Fruit fly (Drosophila melanogaster): ENCODE results near the gene Hmgcr.

The Hmgcr gene

dm6 chr3R:23763015-23763414, 29.9 kb downstream of the Hmgcr start, which contains the start of gene udt:
Gene udt, minus strand, starts transcription at chr3R:23763263.
- TF ChIP-seq vri (GFP tag; optimal IDR thresholded peaks at IDR 0.05), result peak; percentile 18
- no peak for TF ChIP-seq Sox15 (GFP tag; optimal IDR thresholded peaks at IDR 0.05)
- no peak for TF ChIP-seq OdsH (GFP tag; optimal IDR thresholded peaks at IDR 0.05)
- TF ChIP-seq Ets96B (tag; optimal IDR thresholded peaks at IDR 0.05), result no peak
- TF ChIP-seq Sox102F (GFP tag; optimal IDR thresholded peaks at IDR 0.05), result no peak
- TF ChIP-seq CG15336 (GFP tag; IDR thresholded peaks at IDR 0.05), result no peak
- no peak for TF ChIP-seq CG10669 (GFP tag; optimal IDR thresholded peaks at IDR 0.05)
- TF ChIP-seq CG3919 (GFP tag; optimal IDR thresholded peaks at IDR 0.05), result peak; percentile 17
- TF ChIP-seq acj6 (GFP tag; optimal IDR thresholded peaks at IDR 0.05), result no peak
- no peak for TF ChIP-seq Hr38 (GFP tag; optimal IDR thresholded peaks at IDR 0.05)
- TF ChIP-seq CG32006 (GFP tag; optimal IDR thresholded peaks at IDR 0.05), result no peak
- no peak for TF ChIP-seq CG9139 (GFP tag; optimal IDR thresholded peaks at IDR 0.05)
- no peak for TF ChIP-seq achi (GFP tag; optimal IDR thresholded peaks at IDR 0.05)
- TF ChIP-seq Gug (GFP tag; IDR thresholded peaks at IDR 0.05), result no peak
- no peak for TF ChIP-seq Hr4 (GFP tag; optimal IDR thresholded peaks at IDR 0.05)
- TF ChIP-seq eg (GFP tag; IDR thresholded peaks at IDR 0.05), result no peak
- no peak for TF ChIP-seq CG31627 (GFP tag; optimal IDR thresholded peaks at IDR 0.05)
- TF ChIP-seq CG4318 (GFP tag; optimal IDR thresholded peaks at IDR 0.05), result no peak
- TF ChIP-seq CG6276 (GFP tag; optimal IDR thresholded peaks at IDR 0.05), result no peak
- TF ChIP-seq svp (GFP tag), result peak; percentile 33
- no peak for TF ChIP-seq pdm3 (GFP tag; optimal IDR thresholded peaks at IDR 0.05)
- TF ChIP-seq CG3032 (tag; optimal IDR thresholded peaks at IDR 0.05), result no peak
- TF ChIP-seq CG6163 (GFP tag; IDR thresholded peaks at IDR 0.05), result peak; percentile 24; the same call in 2 of the 3 replicates
- TF ChIP-seq CG34406 (GFP tag; optimal IDR thresholded peaks at IDR 0.05), result no peak

dm6 chr3R:23763622-23764273, 30.6 kb downstream of the Hmgcr start, which contains the start of gene Lsd-1:
Gene Lsd-1, plus strand, starts transcription at chr3R:23763857.
- TF ChIP-seq CG6276 (GFP tag; optimal IDR thresholded peaks at IDR 0.05) (peak; percentile 71), CG8632 (GFP tag; optimal IDR thresholded peaks at IDR 0.05) (no peak), CG32006 (GFP tag; optimal IDR thresholded peaks at IDR 0.05) (peak; percentile 54), acj6 (GFP tag; optimal IDR thresholded peaks at IDR 0.05) (no peak), CG6808 (GFP tag; optimal IDR thresholded peaks at IDR 0.05) (peak; percentile 76), CG6854 (GFP tag; optimal IDR thresholded peaks at IDR 0.05) (no peak), CG34406 (GFP tag; optimal IDR thresholded peaks at IDR 0.05) (peak; percentile 33), salr (GFP tag; optimal IDR thresholded peaks at IDR 0.05) (no peak), dac (GFP tag; optimal IDR thresholded peaks at IDR 0.05) (no peak), Eip75B (GFP tag; optimal IDR thresholded peaks at IDR 0.05) (no peak), CG11762 (GFP tag; optimal IDR thresholded peaks at IDR 0.05; ENCODE audit: insufficient read depth) (no peak), fd85E (GFP tag; optimal IDR thresholded peaks at IDR 0.05) (no peak), CG10631 (GFP tag; optimal IDR thresholded peaks at IDR 0.05) (peak; percentile 28), eg (GFP tag; IDR thresholded peaks at IDR 0.05) (peak; percentile 51; the same call in 2 of the 3 replicates), svp (GFP tag) (peak; percentile 98), fd59A (GFP tag; optimal IDR thresholded peaks at IDR 0.05) (no peak), CG9139 (GFP tag; optimal IDR thresholded peaks at IDR 0.05) (peak; percentile 60), CG3919 (GFP tag; optimal IDR thresholded peaks at IDR 0.05) (peak; percentile 9), CG3032 (tag; optimal IDR thresholded peaks at IDR 0.05) (peak; percentile 62), cyc (GFP tag; optimal IDR thresholded peaks at IDR 0.05) (no peak), Hr39 (GFP tag; optimal IDR thresholded peaks at IDR 0.05) (no peak), CG8119 (GFP tag; IDR thresholded peaks at IDR 0.05) (peak; percentile 44; the same call in 1 of the 3 replicates), Sox102F (GFP tag; optimal IDR thresholded peaks at IDR 0.05) (no peak), CG10669 (GFP tag; optimal IDR thresholded peaks at IDR 0.05) (peak; percentile 46), CG11294 (GFP tag; IDR thresholded peaks at IDR 0.05) (no peak), Sox15 (GFP tag; optimal IDR thresholded peaks at IDR 0.05) (no peak), Met (GFP tag; optimal IDR thresholded peaks at IDR 0.05) (peak; percentile 20), ss (GFP tag; optimal IDR thresholded peaks at IDR 0.05) (peak; percentile 81 to 82), CG1621 (tag; optimal IDR thresholded peaks at IDR 0.05) (peak; percentile 29), achi (GFP tag; optimal IDR thresholded peaks at IDR 0.05) (peak; percentile 1), Lpt (GFP tag; optimal IDR thresholded peaks at IDR 0.05) (no peak), CG15336 (GFP tag; IDR thresholded peaks at IDR 0.05) (peak; percentile 80), Eip78C (GFP tag) (peak; percentile 87), Gug (GFP tag; IDR thresholded peaks at IDR 0.05) (peak; percentile 12; the same call in 1 of the 2 replicates), Blimp-1 (GFP tag; optimal IDR thresholded peaks at IDR 0.05) (no peak), CG16779 (tag; optimal IDR thresholded peaks at IDR 0.05) (peak; percentile 69), topi (GFP tag; optimal IDR thresholded peaks at IDR 0.05) (no peak), CG4318 (GFP tag; optimal IDR thresholded peaks at IDR 0.05) (no peak), esn (GFP tag; optimal IDR thresholded peaks at IDR 0.05) (peak; percentile 31), CG31627 (GFP tag; optimal IDR thresholded peaks at IDR 0.05) (no peak)
